Worm (Caenorhabditis elegans) whole organism, L4 larva: ENCODE results near the gene F35F10.1.

Experiments
- F44E2.7 ChIP-seq: fragments of 200-800 bp; sonication (Bioruptor generic); IDR thresholded peaks from 2 replicates; pipeline ENCODE4 v2.1.2; 2022; ENCODE audit warnings: missing genetic modification characterization, missing compliant biosample characterization
- T20F7.1 ChIP-seq: fragments of 200-800 bp; sonication (Bioruptor generic); optimal IDR thresholded peaks from 2 replicates; lab custom pipeline; 2018; ENCODE audit warnings: mild to moderate bottlenecking, missing genetic modification characterization, missing compliant biosample characterization
- ces-1 ChIP-seq: fragments of 150-350 bp; sonication (generic microtip); optimal IDR thresholded peaks from 4 replicates; lab custom pipeline; 2014; ENCODE audit warnings: missing biosample characterization, missing genetic modification reagents, missing genetic modification characterization

- TF ChIP-seq ces-1 (GFP tag; lab: Kevin White, UChicago) (no peak), F44E2.7 (GFP tag; lab: Robert Waterston, UW) (no peak), T20F7.1 (GFP tag; lab: Kevin White, UChicago) (no peak)
Measured at ce11 chrV:3289267-3289666, 26.8 kb upstream of the F35F10.1 start, which contains the start of gene F35F10.6.
